5 fruit fly cellular contexts compared by ENCODE assay signal in the genomic region with DNA sequence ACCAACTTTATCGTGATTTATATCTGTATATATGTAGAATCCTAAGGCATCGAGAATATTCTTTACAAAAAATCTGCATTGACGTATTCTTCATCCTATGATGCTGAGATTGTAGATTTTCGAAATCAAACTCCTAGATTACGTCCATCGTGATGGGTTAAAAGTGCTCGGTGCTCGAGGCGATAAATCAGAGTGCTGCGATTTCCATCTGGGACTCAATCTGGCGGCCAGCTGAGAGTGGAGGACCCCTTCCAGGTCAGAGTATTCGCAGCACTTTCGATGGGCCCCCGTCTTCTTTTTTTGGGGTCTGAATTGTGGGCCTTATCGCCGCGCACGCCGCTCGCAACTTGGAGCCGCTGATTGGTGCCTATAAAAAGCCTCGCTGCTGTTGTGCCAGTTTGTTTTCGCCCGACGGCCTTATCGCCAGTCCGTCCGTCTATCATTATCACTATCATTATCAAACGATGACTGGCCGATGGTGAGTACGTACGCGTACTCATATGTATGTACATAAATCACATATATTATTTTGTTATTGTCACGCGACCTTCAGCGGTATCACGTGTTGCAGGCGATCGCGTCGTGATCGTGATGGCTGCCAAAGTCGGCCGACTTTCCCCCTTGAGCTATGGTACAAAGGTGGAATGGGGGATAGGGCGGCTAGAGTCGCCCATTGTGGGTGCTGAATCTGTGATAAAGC.
TF ChIP-seq lines count a peak whose summit lies in the region.

No protein-coding gene starts in this region.

- no peak for TF ChIP-seq CTCF in whole organism, embryonic (GFP tag; optimal IDR thresholded peaks at IDR 0.05; lab: Kevin White, UChicago)

TF ChIP-seq in whole organism, adult, 20 proteins besides CTCF, POLR2A, EP300 and RAD21:
- TF ChIP-seq bab1 (GFP tag; optimal IDR thresholded peaks at IDR 0.05; lab: Kevin White, UChicago) (peak; percentile 64), Clk (GFP tag; optimal IDR thresholded peaks at IDR 0.05; lab: Kevin White, UChicago) (no peak), cic (GFP tag; optimal IDR thresholded peaks at IDR 0.05; lab: Kevin White, UChicago) (peak; percentile 60), pad (GFP tag; optimal IDR thresholded peaks at IDR 0.05; lab: Kevin White, UChicago) (no peak), CG12768 (GFP tag; optimal IDR thresholded peaks at IDR 0.05; lab: Kevin White, UChicago) (peak; percentile 21), cnc (optimal IDR thresholded peaks at IDR 0.05; lab: Kevin White, UChicago) (peak; percentile 47 to 49), CG7101 (tag; optimal IDR thresholded peaks at IDR 0.05; lab: Kevin White, UChicago) (no peak), Mnt (GFP tag; optimal IDR thresholded peaks at IDR 0.05; lab: Kevin White, UChicago) (peak; percentile 14), kay (GFP tag; lab: Kevin White, UChicago; ENCODE audit: borderline replicate concordance) (peak; percentile 82), CG14711 (tag; optimal IDR thresholded peaks at IDR 0.05; lab: Kevin White, UChicago) (no peak), CG5204 (GFP tag; optimal IDR thresholded peaks at IDR 0.05; lab: Kevin White, UChicago) (peak; percentile 21), CG33017 (tag; optimal IDR thresholded peaks at IDR 0.05; lab: Kevin White, UChicago) (peak; percentile 7)

TF ChIP-seq in whole organism, embryonic, 481 proteins besides CTCF, POLR2A, EP300 and RAD21 (continues in another document):
- TF ChIP-seq gsb (GFP tag; IDR thresholded peaks at IDR 0.05; lab: Robert Waterston, UW) (no peak), Hmr (GFP tag; optimal IDR thresholded peaks at IDR 0.05; lab: Kevin White, UChicago) (peak; percentile 41), gsb-n (tag; optimal IDR thresholded peaks at IDR 0.05; lab: Kevin White, UChicago) (no peak), CG14860 (GFP tag; IDR thresholded peaks at IDR 0.05; lab: Robert Waterston, UW; ENCODE audit: partially characterized antibody) (no peak), CG30403 (GFP tag; optimal IDR thresholded peaks at IDR 0.05; lab: Kevin White, UChicago) (no peak), CG10543 (GFP tag; optimal IDR thresholded peaks at IDR 0.05; lab: Kevin White, UChicago) (peak; percentile 85), CG8281 (tag; optimal IDR thresholded peaks at IDR 0.05; lab: Kevin White, UChicago) (peak; percentile 31), Adf1 (GFP tag; IDR thresholded peaks at IDR 0.05; lab: Robert Waterston, UW) (peak; percentile 7; the same call in 1 of the 2 replicates), exex (tag; optimal IDR thresholded peaks at IDR 0.05; lab: Kevin White, UChicago) (peak; percentile 92), CG15514 (GFP tag; optimal IDR thresholded peaks at IDR 0.05; lab: Kevin White, UChicago) (peak; percentile 8), btn (GFP tag; optimal IDR thresholded peaks at IDR 0.05; lab: Kevin White, UChicago) (no peak), schlank (tag; optimal IDR thresholded peaks at IDR 0.05; lab: Kevin White, UChicago) (peak; percentile 18), Dip2 (GFP tag; IDR thresholded peaks at IDR 0.05; lab: Robert Waterston, UW) (no peak), CG1602 (GFP tag; optimal IDR thresholded peaks at IDR 0.05; lab: Kevin White, UChicago) (no peak), CG8290 (GFP tag; optimal IDR thresholded peaks at IDR 0.05; lab: Kevin White, UChicago) (no peak), CG8290 (tag; optimal IDR thresholded peaks at IDR 0.05; lab: Kevin White, UChicago) (peak in 1 of 2 experiments; percentile 40), Drgx (GFP tag; IDR thresholded peaks at IDR 0.05; lab: Robert Waterston, UW) (no peak), cwo (GFP tag; optimal IDR thresholded peaks at IDR 0.05; lab: Kevin White, UChicago) (peak; percentile 100)

TF ChIP-seq in whole organism, prepupa, 60 proteins besides CTCF, POLR2A, EP300 and RAD21 (continues in another document):
- peak; percentile 21 for TF ChIP-seq CG6808 (GFP tag; optimal IDR thresholded peaks at IDR 0.05; lab: Kevin White, UChicago)
- no peak for TF ChIP-seq CG6792 (GFP tag; optimal IDR thresholded peaks at IDR 0.05; lab: Kevin White, UChicago)
- TF ChIP-seq Blimp-1 (GFP tag; optimal IDR thresholded peaks at IDR 0.05; lab: Kevin White, UChicago) = no peak
- TF ChIP-seq Smox (GFP tag; optimal IDR thresholded peaks at IDR 0.05; lab: Kevin White, UChicago) = no peak
- no peak for TF ChIP-seq Sox102F (GFP tag; optimal IDR thresholded peaks at IDR 0.05; lab: Kevin White, UChicago)
- TF ChIP-seq CG11902 (GFP tag; optimal IDR thresholded peaks at IDR 0.05; lab: Kevin White, UChicago) = no peak
- TF ChIP-seq fkh (GFP tag; optimal IDR thresholded peaks at IDR 0.05; lab: Kevin White, UChicago) = peak; percentile 44
- TF ChIP-seq CG11762 (GFP tag; optimal IDR thresholded peaks at IDR 0.05; lab: Kevin White, UChicago; ENCODE audit: insufficient read depth) = no peak
- no peak for TF ChIP-seq cyc (GFP tag; optimal IDR thresholded peaks at IDR 0.05; lab: Kevin White, UChicago)
- TF ChIP-seq Ets21C (GFP tag; optimal IDR thresholded peaks at IDR 0.05; lab: Kevin White, UChicago) = no peak
- TF ChIP-seq CG6163 (GFP tag; IDR thresholded peaks at IDR 0.05; lab: Robert Waterston, UW) = no peak
- no peak for TF ChIP-seq CG11294 (GFP tag; IDR thresholded peaks at IDR 0.05; lab: Robert Waterston, UW)
- TF ChIP-seq OdsH (GFP tag; optimal IDR thresholded peaks at IDR 0.05; lab: Kevin White, UChicago) = no peak
- no peak for TF ChIP-seq Hr4 (GFP tag; optimal IDR thresholded peaks at IDR 0.05; lab: Kevin White, UChicago)
- peak; percentile 63 for TF ChIP-seq vri (GFP tag; optimal IDR thresholded peaks at IDR 0.05; lab: Kevin White, UChicago)
- TF ChIP-seq CG31627 (GFP tag; optimal IDR thresholded peaks at IDR 0.05; lab: Kevin White, UChicago) = no peak
- no peak for TF ChIP-seq CG32006 (GFP tag; optimal IDR thresholded peaks at IDR 0.05; lab: Kevin White, UChicago)
- no peak for TF ChIP-seq dsx (GFP tag; optimal IDR thresholded peaks at IDR 0.05; lab: Kevin White, UChicago; ENCODE audit: poor library complexity, severe bottlenecking)
- TF ChIP-seq Lpt (GFP tag; optimal IDR thresholded peaks at IDR 0.05; lab: Kevin White, UChicago) = no peak

TF ChIP-seq in whole organism, pupa, 21 proteins besides CTCF, POLR2A, EP300 and RAD21:
- TF ChIP-seq CG17806 (tag; optimal IDR thresholded peaks at IDR 0.05; lab: Kevin White, UChicago) (no peak), CG12605 (GFP tag; IDR thresholded peaks at IDR 0.05; lab: Robert Waterston, UW) (no peak), gl (tag; optimal IDR thresholded peaks at IDR 0.05; lab: Kevin White, UChicago) (no peak), CG15710 (tag; optimal IDR thresholded peaks at IDR 0.05; lab: Kevin White, UChicago) (no peak), EcR (GFP tag; optimal IDR thresholded peaks at IDR 0.05; lab: Kevin White, UChicago) (peak; percentile 66), Pif1A (GFP tag; optimal IDR thresholded peaks at IDR 0.05; lab: Kevin White, UChicago) (peak; percentile 5), CG9948 (tag; optimal IDR thresholded peaks at IDR 0.05; lab: Kevin White, UChicago) (no peak), CG8159 (tag; optimal IDR thresholded peaks at IDR 0.05; lab: Kevin White, UChicago) (no peak), CG8301 (tag; optimal IDR thresholded peaks at IDR 0.05; lab: Kevin White, UChicago) (no peak), Snoo (tag; optimal IDR thresholded peaks at IDR 0.05; lab: Kevin White, UChicago) (no peak), Pif1B (GFP tag; optimal IDR thresholded peaks at IDR 0.05; lab: Kevin White, UChicago) (no peak), CG14655 (GFP tag; optimal IDR thresholded peaks at IDR 0.05; lab: Kevin White, UChicago) (no peak), CG13204 (GFP tag; optimal IDR thresholded peaks at IDR 0.05; lab: Kevin White, UChicago) (peak; percentile 49), CG32121 (GFP tag; IDR thresholded peaks at IDR 0.05; lab: Robert Waterston, UW) (no peak), Ets98B (GFP tag; IDR thresholded peaks at IDR 0.05; lab: Robert Waterston, UW) (no peak), CG34367 (tag; optimal IDR thresholded peaks at IDR 0.05; lab: Kevin White, UChicago) (no peak), rn (GFP tag; IDR thresholded peaks at IDR 0.05; lab: Robert Waterston, UW) (no peak), CG10348 (GFP tag; IDR thresholded peaks at IDR 0.05; lab: Robert Waterston, UW) (no peak), CG4496 (GFP tag; IDR thresholded peaks at IDR 0.05; lab: Robert Waterston, UW) (no peak), D1 (tag; optimal IDR thresholded peaks at IDR 0.05; lab: Kevin White, UChicago) (no peak), fd96Ca (GFP tag; IDR thresholded peaks at IDR 0.05; lab: Robert Waterston, UW) (no peak)

TF ChIP-seq in whole organism, wandering third instar larva, 38 proteins besides CTCF, POLR2A, EP300 and RAD21:
- peak; percentile 11 for TF ChIP-seq Dif (GFP tag; optimal IDR thresholded peaks at IDR 0.05; lab: Kevin White, UChicago; ENCODE audit: partially characterized antibody)
- no peak for TF ChIP-seq GATAd (GFP tag; optimal IDR thresholded peaks at IDR 0.05; lab: Kevin White, UChicago)
- TF ChIP-seq usp (GFP tag; optimal IDR thresholded peaks at IDR 0.05; lab: Kevin White, UChicago) = no peak
- peak; percentile 24 for TF ChIP-seq Hnf4 (GFP tag; optimal IDR thresholded peaks at IDR 0.05; lab: Kevin White, UChicago)
- TF ChIP-seq rgr (GFP tag; optimal IDR thresholded peaks at IDR 0.05; lab: Kevin White, UChicago) = peak; percentile 3
- TF ChIP-seq Hr83 (GFP tag; optimal IDR thresholded peaks at IDR 0.05; lab: Kevin White, UChicago; ENCODE audit: poor library complexity, severe bottlenecking) = peak; percentile 5
- peak; percentile 53 for TF ChIP-seq CrebA (GFP tag; optimal IDR thresholded peaks at IDR 0.05; lab: Kevin White, UChicago; ENCODE audit: borderline replicate concordance)
- TF ChIP-seq br (GFP tag; optimal IDR thresholded peaks at IDR 0.05; lab: Kevin White, UChicago) = peak; percentile 5
- TF ChIP-seq Abd-B (GFP tag; optimal IDR thresholded peaks at IDR 0.05; lab: Kevin White, UChicago) = no peak
- peak; percentile 89 for TF ChIP-seq h (GFP tag; optimal IDR thresholded peaks at IDR 0.05; lab: Kevin White, UChicago)
- peak; percentile 21 for TF ChIP-seq Jra (GFP tag; optimal IDR thresholded peaks at IDR 0.05; lab: Kevin White, UChicago)
- no peak for TF ChIP-seq CG9705 (GFP tag; optimal IDR thresholded peaks at IDR 0.05; lab: Kevin White, UChicago)
- TF ChIP-seq Rel (GFP tag; optimal IDR thresholded peaks at IDR 0.05; lab: Kevin White, UChicago) = no peak
- peak; percentile 63 for TF ChIP-seq Rel (tag; optimal IDR thresholded peaks at IDR 0.05; lab: Kevin White, UChicago)
